Fruit fly (Drosophila melanogaster) whole organism, embryonic: ENCODE data around the gene iav.

Source experiments
- Antp ChIP-seq: fragments of 200-800 bp; sonication (Bioruptor generic); optimal IDR thresholded peaks from 3 replicates; lab custom pipeline; 2016; ENCODE audit warnings: missing biosample characterization, missing genetic modification characterization
- CG11504 ChIP-seq: fragments of 200-800 bp; sonication (Bioruptor generic); optimal IDR thresholded peaks from 3 replicates; lab custom pipeline; 2019; ENCODE audit warnings: missing biosample characterization, mild to moderate bottlenecking, missing genetic modification characterization, moderate library complexity
- CG14710 ChIP-seq: fragments of 200-800 bp; sonication (Bioruptor generic); optimal IDR thresholded peaks from 3 replicates; lab custom pipeline; 2019; ENCODE audit warnings: missing biosample characterization, mild to moderate bottlenecking, missing genetic modification characterization, moderate library complexity
- CG14860 ChIP-seq: fragments of 200-800 bp; sonication (Bioruptor generic); IDR thresholded peaks from 3 replicates; pipeline ENCODE4 v1.3.6; 2022; ENCODE audit warnings: missing biosample characterization, missing genetic modification characterization; ENCODE audit not compliant: partially characterized antibody
- CG15479 ChIP-seq: fragments of 200-800 bp; sonication (Bioruptor generic); optimal IDR thresholded peaks from 3 replicates; lab custom pipeline; 2019; ENCODE audit warnings: missing biosample characterization, mild to moderate bottlenecking, missing genetic modification characterization, moderate library complexity
- CG16813 ChIP-seq: fragments of 200-800 bp; sonication (Bioruptor generic); IDR thresholded peaks from 3 replicates; pipeline ENCODE4 v1.3.6; 2022; ENCODE audit warnings: missing biosample characterization, missing genetic modification characterization; ENCODE audit not compliant: partially characterized antibody
- CG17361 ChIP-seq: fragments of 200-800 bp; sonication (Bioruptor generic); IDR thresholded peaks from 3 replicates; pipeline ENCODE4 v1.3.6; 2022; ENCODE audit warnings: missing biosample characterization, missing genetic modification characterization
- CG34224 ChIP-seq: fragments of 200-800 bp; sonication (Bioruptor generic); IDR thresholded peaks from 3 replicates; pipeline ENCODE4 v1.3.6; 2022; ENCODE audit warnings: missing biosample characterization, missing genetic modification characterization; ENCODE audit not compliant: partially characterized antibody
- CG4617 ChIP-seq: fragments of 200-800 bp; sonication (Bioruptor generic); optimal IDR thresholded peaks from 3 replicates; lab custom pipeline; 2016; ENCODE audit warnings: missing biosample characterization, missing genetic modification characterization, borderline replicate concordance
- CG6854 ChIP-seq: fragments of 200-800 bp; sonication (Bioruptor generic); optimal IDR thresholded peaks from 3 replicates; lab custom pipeline; 2017; ENCODE audit warnings: missing biosample characterization, mild to moderate bottlenecking, missing genetic modification characterization
- CG7963 ChIP-seq: fragments of 200-800 bp; sonication (Bioruptor generic); IDR thresholded peaks from 3 replicates; pipeline ENCODE4 v1.3.6; 2022; ENCODE audit warnings: missing biosample characterization, missing genetic modification characterization; ENCODE audit not compliant: partially characterized antibody
- CG9797 ChIP-seq: fragments of 200-800 bp; sonication (Bioruptor generic); optimal IDR thresholded peaks from 3 replicates; lab custom pipeline; 2018; ENCODE audit warnings: missing biosample characterization, mild to moderate bottlenecking, missing genetic modification characterization
- CkIIα-i1 ChIP-seq: fragments of 200-800 bp; sonication (Bioruptor generic); IDR thresholded peaks from 2 replicates; pipeline ENCODE4 v1.3.6; 2022; ENCODE audit warnings: missing biosample characterization, missing genetic modification characterization
- Doc3 ChIP-seq: fragments of 200-800 bp; sonication (Bioruptor generic); IDR thresholded peaks from 3 replicates; pipeline ENCODE4 v1.3.6; 2022; ENCODE audit warnings: missing biosample characterization, missing genetic modification characterization; ENCODE audit not compliant: partially characterized antibody
- HLH4C ChIP-seq: fragments of 200-800 bp; sonication (Bioruptor generic); IDR thresholded peaks from 3 replicates; pipeline ENCODE4 v1.3.6; 2022; ENCODE audit warnings: missing biosample characterization, missing genetic modification characterization; ENCODE audit not compliant: partially characterized antibody
- HmgD ChIP-seq: fragments of 200-800 bp; sonication (Bioruptor generic); optimal IDR thresholded peaks from 3 replicates; lab custom pipeline; 2016; ENCODE audit warnings: missing biosample characterization, missing genetic modification characterization
- HmgZ ChIP-seq: fragments of 200-800 bp; sonication (Bioruptor generic); optimal IDR thresholded peaks from 2 replicates; lab custom pipeline; 2018; ENCODE audit warnings: missing biosample characterization, mild to moderate bottlenecking, missing genetic modification characterization
- Med ChIP-seq: fragments of 200-800 bp; sonication (Bioruptor generic); peaks from one replicate; lab custom pipeline; 2016; ENCODE audit warnings: missing biosample characterization, missing genetic modification characterization, mild to moderate bottlenecking, inconsistent platforms, moderate library complexity
- Nf-YB ChIP-seq: fragments of 200-800 bp; sonication (Bioruptor generic); optimal IDR thresholded peaks from 3 replicates; lab custom pipeline; 2019; ENCODE audit warnings: missing biosample characterization, mild to moderate bottlenecking, missing genetic modification characterization, moderate library complexity
- Opbp ChIP-seq: fragments of 200-800 bp; sonication (Bioruptor generic); IDR thresholded peaks from 3 replicates; pipeline ENCODE4 v1.3.6; 2022; ENCODE audit warnings: missing biosample characterization, missing genetic modification characterization; ENCODE audit not compliant: partially characterized antibody
- ab ChIP-seq: fragments of 200-800 bp; sonication (Bioruptor generic); optimal IDR thresholded peaks from 2 replicates; lab custom pipeline; 2016; ENCODE audit warnings: missing biosample characterization, missing genetic modification characterization
- ap ChIP-seq: fragments of 200-800 bp; sonication (Bioruptor generic); IDR thresholded peaks from 2 replicates; pipeline ENCODE4 v1.3.6; 2022; ENCODE audit warnings: missing biosample characterization, missing genetic modification characterization
- bbx ChIP-seq: fragments of 200-800 bp; sonication (Bioruptor generic); IDR thresholded peaks from 2 replicates; pipeline ENCODE4 v1.3.6; 2022; ENCODE audit warnings: missing biosample characterization, missing genetic modification characterization; ENCODE audit not compliant: partially characterized antibody
- bowl ChIP-seq: fragments of 200-800 bp; sonication (Bioruptor generic); IDR thresholded peaks from 2 replicates; pipeline ENCODE4 v1.3.6; 2022; ENCODE audit warnings: missing biosample characterization, missing genetic modification characterization
- cg ChIP-seq: fragments of 200-800 bp; sonication (Bioruptor generic); optimal IDR thresholded peaks from 3 replicates; lab custom pipeline; 2019; ENCODE audit warnings: missing biosample characterization, mild to moderate bottlenecking, missing genetic modification characterization, moderate library complexity
- chinmo ChIP-seq: fragments of 200-800 bp; sonication (Bioruptor generic); IDR thresholded peaks from 4 replicates; pipeline ENCODE4 v1.3.6; 2022; ENCODE audit warnings: missing biosample characterization, missing genetic modification characterization; ENCODE audit not compliant: partially characterized antibody
- crp ChIP-seq, 2 experiments: fragments of 200-800 bp; sonication (Bioruptor generic); optimal IDR thresholded peaks; 2 replicates in 1 of 2; 3 replicates in 1 of 2; lab custom pipeline; 2017; ENCODE audit warnings: missing biosample characterization in 2 of 2, missing genetic modification characterization in 2 of 2, mild to moderate bottlenecking in 1 of 2, moderate library complexity in 1 of 2
- dysf ChIP-seq: fragments of 200-800 bp; sonication (Bioruptor generic); IDR thresholded peaks from 3 replicates; pipeline ENCODE4 v1.3.6; 2022; ENCODE audit warnings: missing biosample characterization, missing genetic modification characterization
- emc ChIP-seq: fragments of 200-800 bp; sonication (Bioruptor generic); optimal IDR thresholded peaks from 2 replicates; lab custom pipeline; 2016; ENCODE audit warnings: missing biosample characterization, missing genetic modification characterization
- fd96Cb ChIP-seq: fragments of 200-800 bp; sonication (Bioruptor generic); optimal IDR thresholded peaks from 2 replicates; lab custom pipeline; 2018; ENCODE audit warnings: missing biosample characterization, mild to moderate bottlenecking, missing genetic modification characterization, moderate library complexity
- gfzf ChIP-seq: fragments of 200-800 bp; sonication (Bioruptor generic); optimal IDR thresholded peaks from 2 replicates; lab custom pipeline; 2016; ENCODE audit warnings: missing biosample characterization, mild to moderate bottlenecking, missing genetic modification characterization, moderate library complexity
- hbn ChIP-seq: fragments of 200-800 bp; sonication (Bioruptor generic); IDR thresholded peaks from 2 replicates; pipeline ENCODE4 v1.3.6; 2022; ENCODE audit warnings: missing biosample characterization, missing genetic modification characterization; ENCODE audit not compliant: partially characterized antibody
- hkb ChIP-seq, 2 experiments: fragments of 200-800 bp in 1 of 2; fragments of >200 bp in 1 of 2; sonication (Bioruptor generic) in 1 of 2; IDR thresholded peaks in 1 of 2; optimal IDR thresholded peaks in 1 of 2; 2 replicates each; pipeline versions ENCODE4 v1.3.6 to Lab custom; 2017 to 2022; ENCODE audit warnings: missing biosample characterization in 1 of 2, missing genetic modification characterization in 1 of 2
- insv ChIP-seq, 2 experiments: fragments of 200-800 bp; sonication (Bioruptor generic); optimal IDR thresholded peaks; 3 replicates each; lab custom pipeline; 2016 to 2018; ENCODE audit warnings: missing biosample characterization in 2 of 2, missing genetic modification characterization in 2 of 2
- mld ChIP-seq: fragments of 200-800 bp; sonication (Bioruptor generic); IDR thresholded peaks from 3 replicates; pipeline ENCODE4 v1.3.6; 2022; ENCODE audit warnings: missing biosample characterization, missing genetic modification characterization; ENCODE audit not compliant: partially characterized antibody
- nerfin-2 ChIP-seq: fragments of 200-800 bp; sonication (Bioruptor generic); IDR thresholded peaks from 2 replicates; pipeline ENCODE4 v1.3.6; 2022; ENCODE audit warnings: missing biosample characterization, missing genetic modification characterization; ENCODE audit not compliant: partially characterized antibody
- nmo ChIP-seq: fragments of 200-800 bp; sonication (Bioruptor generic); optimal IDR thresholded peaks from 2 replicates; lab custom pipeline; 2018; ENCODE audit warnings: missing biosample characterization, mild to moderate bottlenecking, missing genetic modification characterization, moderate library complexity
- phol ChIP-seq: fragments of 200-800 bp; sonication (Bioruptor generic); optimal IDR thresholded peaks from 3 replicates; lab custom pipeline; 2018; ENCODE audit warnings: missing biosample characterization, mild to moderate bottlenecking, missing genetic modification characterization, moderate library complexity
- row ChIP-seq: fragments of 200-800 bp; sonication (Bioruptor generic); IDR thresholded peaks from 3 replicates; pipeline ENCODE4 v1.3.6; 2022; ENCODE audit warnings: missing biosample characterization, missing genetic modification characterization
- sna ChIP-seq: fragments of 200-800 bp; sonication (Bioruptor generic); IDR thresholded peaks from 2 replicates; pipeline ENCODE4 v1.3.6; 2022; ENCODE audit warnings: missing biosample characterization, missing genetic modification characterization; ENCODE audit not compliant: partially characterized antibody
- ssp ChIP-seq: fragments of 200-800 bp; sonication (Bioruptor generic); IDR thresholded peaks from 2 replicates; pipeline ENCODE4 v1.3.6; 2022; ENCODE audit warnings: missing biosample characterization, missing genetic modification characterization
- tna ChIP-seq: fragments of 200-800 bp; sonication (Bioruptor generic); IDR thresholded peaks from 2 replicates; pipeline ENCODE4 v1.3.6; 2022; ENCODE audit warnings: missing biosample characterization, missing genetic modification characterization; ENCODE audit not compliant: partially characterized antibody
- vfl ChIP-seq: fragments of 200-800 bp; sonication (Bioruptor generic); optimal IDR thresholded peaks from 2 replicates; lab custom pipeline; 2016; ENCODE audit warnings: missing biosample characterization, missing genetic modification characterization
- yki ChIP-seq: fragments of >200 bp; optimal IDR thresholded peaks from 3 replicates; lab custom pipeline; 2018
- zen2 ChIP-seq: fragments of 200-800 bp; sonication (Bioruptor generic); IDR thresholded peaks from 3 replicates; pipeline ENCODE4 v1.3.6; 2022; ENCODE audit warnings: missing biosample characterization, missing genetic modification characterization; ENCODE audit not compliant: partially characterized antibody
- zf30C ChIP-seq: fragments of 200-800 bp; sonication (Bioruptor generic); optimal IDR thresholded peaks from 3 replicates; lab custom pipeline; 2018; ENCODE audit warnings: missing biosample characterization, mild to moderate bottlenecking, missing genetic modification characterization

Gene iav

DNA sequence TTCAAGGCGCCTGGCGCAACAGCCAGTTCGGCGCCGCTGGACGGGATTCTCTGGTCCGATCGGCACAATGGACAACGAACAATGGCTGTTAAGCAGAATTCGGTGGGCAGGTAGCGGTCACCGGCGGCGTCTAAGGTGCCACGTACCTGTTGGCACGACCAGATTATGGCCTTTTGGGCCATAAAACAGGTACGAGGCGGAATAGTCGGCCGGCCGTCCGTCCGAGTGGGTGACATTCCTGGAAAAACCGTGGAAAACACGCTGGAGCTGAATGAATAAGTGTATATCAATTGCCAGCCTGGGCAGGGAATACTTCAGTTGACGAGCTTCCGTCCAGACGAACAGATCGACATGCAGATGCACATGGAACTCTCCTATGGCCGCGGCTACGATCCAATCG is 9.1 kb downstream of the iav start, which contains the start of gene Atx-1:
TSS of gene Atx-1 (plus strand) at position 301 of the 400 bp plus-strand sequence.
- TF ChIP-seq phol (tag; lab: Kevin White, UChicago) (no peak), ap (GFP tag; lab: Robert Waterston, UW) (no peak), insv (GFP tag; optimal IDR thresholded peaks at IDR 0.05; lab: Kevin White, UChicago) (no peak), CkIIα-i1 (GFP tag; lab: Robert Waterston, UW) (no peak), CG15479 (GFP tag; lab: Kevin White, UChicago) (peak; percentile 52), CG9797 (no peak), yki (no peak), row (GFP tag; lab: Robert Waterston, UW) (no peak)

- TF ChIP-seq hbn (GFP tag; lab: Robert Waterston, UW), result peak; percentile 80
- no peak for TF ChIP-seq vfl (GFP tag; lab: Kevin White, UChicago)
- TF ChIP-seq emc (GFP tag; lab: Kevin White, UChicago), result no peak
- peak; percentile 90 for TF ChIP-seq HLH4C (GFP tag; lab: Robert Waterston, UW)
- TF ChIP-seq zf30C (GFP tag; lab: Kevin White, UChicago), result no peak
- peak; percentile 78 for TF ChIP-seq zen2 (GFP tag; lab: Robert Waterston, UW)
- TF ChIP-seq CG4617 (GFP tag; lab: Kevin White, UChicago), result peak; percentile 40
- no peak for TF ChIP-seq ap (GFP tag; lab: Robert Waterston, UW)
- no peak for TF ChIP-seq yki
- TF ChIP-seq Opbp, result peak; percentile 76
- peak; percentile 84 for TF ChIP-seq Doc3 (GFP tag; lab: Robert Waterston, UW)
- peak; percentile 33; the same call in 1 of the 2 replicates for TF ChIP-seq ssp (GFP tag; lab: Robert Waterston, UW)
- no peak for TF ChIP-seq dysf (GFP tag; lab: Robert Waterston, UW)
- no peak for TF ChIP-seq CG11504 (tag; lab: Kevin White, UChicago)
- TF ChIP-seq CG7963 (GFP tag; lab: Robert Waterston, UW), result peak; percentile 65; the same call in 2 of the 3 replicates
- TF ChIP-seq bbx, result peak; percentile 85
- peak; percentile 27 for TF ChIP-seq nmo (GFP tag; lab: Kevin White, UChicago)
- no peak for TF ChIP-seq bowl
- peak; percentile 70; the same call in 2 of the 3 replicates for TF ChIP-seq mld (GFP tag; lab: Robert Waterston, UW)
- TF ChIP-seq fd96Cb (tag; lab: Kevin White, UChicago), result no peak
- TF ChIP-seq gfzf (GFP tag; lab: Kevin White, UChicago), result peak; percentile 51
- TF ChIP-seq CG14710, result peak; percentile 57
- peak; percentile 37 to 86 for TF ChIP-seq crp (GFP tag; optimal IDR thresholded peaks at IDR 0.05; lab: Kevin White, UChicago)
- TF ChIP-seq hkb (optimal IDR thresholded peaks at IDR 0.05; lab: Kevin White, UChicago), result no peak
- no peak for TF ChIP-seq hkb (GFP tag; IDR thresholded peaks at IDR 0.05; lab: Robert Waterston, UW)
- no peak for TF ChIP-seq Antp (GFP tag; lab: Kevin White, UChicago)
- peak; percentile 90 for TF ChIP-seq CG14860 (GFP tag; lab: Robert Waterston, UW)
- no peak for TF ChIP-seq HmgD (GFP tag; lab: Kevin White, UChicago)
- no peak for TF ChIP-seq Med (GFP tag; lab: Kevin White, UChicago)
- TF ChIP-seq CG34224 (GFP tag; lab: Robert Waterston, UW), result peak; percentile 89
- TF ChIP-seq nerfin-2 (GFP tag; lab: Robert Waterston, UW), result peak; percentile 87
- peak; percentile 91 for TF ChIP-seq sna
- TF ChIP-seq phol (tag; lab: Kevin White, UChicago), result peak; percentile 34
- TF ChIP-seq chinmo (GFP tag; lab: Robert Waterston, UW), result peak; percentile 72; the same call in 2 of the 4 replicates
- peak; percentile 11 for TF ChIP-seq cg (GFP tag; lab: Kevin White, UChicago)
- TF ChIP-seq ab (GFP tag; lab: Kevin White, UChicago), result no peak
- peak; percentile 60 for TF ChIP-seq HmgZ (tag; lab: Kevin White, UChicago)
- TF ChIP-seq tna, result peak; percentile 84
- no peak for TF ChIP-seq Nf-YB
- peak; percentile 90 for TF ChIP-seq CG16813 (GFP tag; lab: Robert Waterston, UW)
- no peak for TF ChIP-seq CG17361 (GFP tag; lab: Robert Waterston, UW)
- TF ChIP-seq CG6854 (GFP tag; lab: Kevin White, UChicago), result no peak
Measured at dm6 chrX:6824203-6824602, 10.4 kb downstream of the iav start, which contains the start of gene nonC. nonC (plus strand) TSS chrX:6824496.
